Worm (Caenorhabditis elegans): ENCODE results near the gene tag-18.

tag-18 gene

ce11 chrX:3733732-3734131 lies at the start of gene tag-18:
Gene tag-18, minus strand, starts transcription at chrX:3734036.
- TF ChIP-seq tra-4 (tag; optimal IDR thresholded peaks at IDR 0.05) (no peak), B0310.2 (tag; optimal IDR thresholded peaks at IDR 0.05) (no peak), tbx-37 (GFP tag; conservative IDR thresholded peaks at IDR 0.05) (no peak), hmbx-1 (tag; optimal IDR thresholded peaks at IDR 0.05) (no peak), hnd-1 (tag; optimal IDR thresholded peaks at IDR 0.05) (no peak), pes-1 (GFP tag; IDR thresholded peaks at IDR 0.05) (no peak), F13C5.2 (tag; optimal IDR thresholded peaks at IDR 0.05) (no peak), sea-1 (GFP tag; conservative IDR thresholded peaks at IDR 0.05) (no peak), ets-7 (tag; optimal IDR thresholded peaks at IDR 0.05) (no peak), ama-1 (optimal IDR thresholded peaks at IDR 0.05) (no peak), scrt-1 (GFP tag; IDR thresholded peaks at IDR 0.05) (no peak)

- TF ChIP-seq ceh-36 (tag; optimal IDR thresholded peaks at IDR 0.05) (no peak), B0310.2 (tag; optimal IDR thresholded peaks at IDR 0.05) (no peak), ceh-13 (GFP tag; optimal IDR thresholded peaks at IDR 0.05) (no peak), tra-4 (tag; optimal IDR thresholded peaks at IDR 0.05) (no peak), scrt-1 (GFP tag; IDR thresholded peaks at IDR 0.05) (no peak), F13C5.2 (tag; optimal IDR thresholded peaks at IDR 0.05) (no peak), aly-1 (tag; optimal IDR thresholded peaks at IDR 0.05) (no peak), hnd-1 (tag; optimal IDR thresholded peaks at IDR 0.05) (no peak), hmg-4 (GFP tag; optimal IDR thresholded peaks at IDR 0.05) (no peak), pes-1 (GFP tag; IDR thresholded peaks at IDR 0.05) (no peak), flt-1 (GFP tag; IDR thresholded peaks at IDR 0.05) (no peak), tbx-37 (GFP tag; conservative IDR thresholded peaks at IDR 0.05) (no peak), ets-7 (tag; optimal IDR thresholded peaks at IDR 0.05) (no peak)
Measured at ce11 chrX:3781040-3781439, 47.2 kb upstream of the tag-18 start, which contains the start of gene marg-1. Gene marg-1, minus strand, starts transcription at chrX:3781140.

ce11 chrX:3773233-3773632 lies 39.4 kb upstream of the tag-18 start:
- no peak for TF ChIP-seq hnd-1 (tag; optimal IDR thresholded peaks at IDR 0.05)
- TF ChIP-seq tbx-11 (GFP tag; IDR thresholded peaks at IDR 0.05), result no peak
- TF ChIP-seq F13C5.2 (tag; optimal IDR thresholded peaks at IDR 0.05), result no peak
- TF ChIP-seq pes-1 (GFP tag; IDR thresholded peaks at IDR 0.05), result no peak
- TF ChIP-seq ama-1 (optimal IDR thresholded peaks at IDR 0.05), result no peak
- no peak for TF ChIP-seq ets-7 (tag; optimal IDR thresholded peaks at IDR 0.05)
- TF ChIP-seq ceh-13 (GFP tag; optimal IDR thresholded peaks at IDR 0.05), result no peak
- TF ChIP-seq aly-1 (tag; optimal IDR thresholded peaks at IDR 0.05), result no peak
- TF ChIP-seq hmbx-1 (tag; optimal IDR thresholded peaks at IDR 0.05), result no peak
- TF ChIP-seq ceh-36 (tag; optimal IDR thresholded peaks at IDR 0.05), result no peak
- TF ChIP-seq scrt-1 (GFP tag; IDR thresholded peaks at IDR 0.05), result no peak
- no peak for TF ChIP-seq hmg-4 (GFP tag; optimal IDR thresholded peaks at IDR 0.05)
- no peak for TF ChIP-seq tra-4 (tag; optimal IDR thresholded peaks at IDR 0.05)
- no peak for TF ChIP-seq flt-1 (GFP tag; IDR thresholded peaks at IDR 0.05)
- TF ChIP-seq tbx-37 (GFP tag; conservative IDR thresholded peaks at IDR 0.05), result no peak
- no peak for TF ChIP-seq B0310.2 (tag; optimal IDR thresholded peaks at IDR 0.05)
- no peak for TF ChIP-seq sea-1 (GFP tag; conservative IDR thresholded peaks at IDR 0.05)

ce11 chrX:3772405-3772804 lies 38.6 kb upstream of the tag-18 start, which contains the start of gene F47B7.2:
Gene F47B7.2, plus strand, starts transcription at chrX:3772762.
- TF ChIP-seq F13C5.2 (tag; optimal IDR thresholded peaks at IDR 0.05) (peak; percentile 8), pes-1 (GFP tag; IDR thresholded peaks at IDR 0.05) (peak; percentile 16; the same call in 1 of the 2 replicates), B0310.2 (tag; optimal IDR thresholded peaks at IDR 0.05) (no peak), tra-4 (tag; optimal IDR thresholded peaks at IDR 0.05) (no peak)

ce11 chrX:3768717-3769116 lies 34.9 kb upstream of the tag-18 start, which contains the start of gene F47B7.5:
Gene F47B7.5, minus strand, starts transcription at chrX:3768817.
- TF ChIP-seq hmbx-1 (tag; optimal IDR thresholded peaks at IDR 0.05) (no peak), sea-1 (GFP tag; conservative IDR thresholded peaks at IDR 0.05) (no peak), aly-1 (tag; optimal IDR thresholded peaks at IDR 0.05) (no peak), scrt-1 (GFP tag; IDR thresholded peaks at IDR 0.05) (no peak)

- TF ChIP-seq flt-1 (GFP tag; IDR thresholded peaks at IDR 0.05) (no peak), sea-1 (GFP tag; conservative IDR thresholded peaks at IDR 0.05) (no peak), hmbx-1 (tag; optimal IDR thresholded peaks at IDR 0.05) (no peak), hmg-4 (GFP tag; optimal IDR thresholded peaks at IDR 0.05) (no peak), ceh-36 (tag; optimal IDR thresholded peaks at IDR 0.05) (no peak), ceh-13 (GFP tag; optimal IDR thresholded peaks at IDR 0.05) (no peak), pes-1 (GFP tag; IDR thresholded peaks at IDR 0.05) (no peak), B0310.2 (tag; optimal IDR thresholded peaks at IDR 0.05) (no peak), scrt-1 (GFP tag; IDR thresholded peaks at IDR 0.05) (no peak), ama-1 (optimal IDR thresholded peaks at IDR 0.05) (no peak), tbx-37 (GFP tag; conservative IDR thresholded peaks at IDR 0.05) (no peak), tbx-11 (GFP tag; IDR thresholded peaks at IDR 0.05) (no peak), hnd-1 (tag; optimal IDR thresholded peaks at IDR 0.05) (no peak), aly-1 (tag; optimal IDR thresholded peaks at IDR 0.05) (no peak)
Measured at ce11 chrX:3766552-3766951, 32.7 kb upstream of the tag-18 start, which contains the start of gene F47B7.4. Gene F47B7.4, minus strand, starts transcription at chrX:3766652.

ce11 chrX:3764295-3764694 lies 30.5 kb upstream of the tag-18 start, which contains the start of gene F47B7.3:
Gene F47B7.3, minus strand, starts transcription at chrX:3764395.
- TF ChIP-seq ceh-13 (GFP tag; optimal IDR thresholded peaks at IDR 0.05) (no peak), flt-1 (GFP tag; IDR thresholded peaks at IDR 0.05) (no peak), pes-1 (GFP tag; IDR thresholded peaks at IDR 0.05) (no peak), sea-1 (GFP tag; conservative IDR thresholded peaks at IDR 0.05) (no peak), tbx-11 (GFP tag; IDR thresholded peaks at IDR 0.05) (no peak), ets-7 (tag; optimal IDR thresholded peaks at IDR 0.05) (no peak), hmg-4 (GFP tag; optimal IDR thresholded peaks at IDR 0.05) (no peak), aly-1 (tag; optimal IDR thresholded peaks at IDR 0.05) (no peak), scrt-1 (GFP tag; IDR thresholded peaks at IDR 0.05) (no peak), F13C5.2 (tag; optimal IDR thresholded peaks at IDR 0.05) (no peak), hmbx-1 (tag; optimal IDR thresholded peaks at IDR 0.05) (no peak), ceh-36 (tag; optimal IDR thresholded peaks at IDR 0.05) (no peak), ama-1 (optimal IDR thresholded peaks at IDR 0.05) (no peak), tbx-37 (GFP tag; conservative IDR thresholded peaks at IDR 0.05) (no peak), tra-4 (tag; optimal IDR thresholded peaks at IDR 0.05) (no peak), B0310.2 (tag; optimal IDR thresholded peaks at IDR 0.05) (no peak), hnd-1 (tag; optimal IDR thresholded peaks at IDR 0.05) (no peak)
